Fruit fly (Drosophila melanogaster) whole organism, prepupa: ENCODE data around the gene TTLL4A.

Source experiments
- Eip93F ChIP-seq: fragments of 200-800 bp; sonication (Bioruptor generic); optimal IDR thresholded peaks from 2 replicates; lab custom pipeline; 2016; ENCODE audit warnings: missing biosample characterization, mild to moderate bottlenecking, missing genetic modification characterization
- Gug ChIP-seq: fragments of 200-800 bp; sonication (Bioruptor generic); IDR thresholded peaks from 2 replicates; pipeline ENCODE4 v1.3.6; 2022; ENCODE audit warnings: missing biosample characterization, missing genetic modification characterization
- Hr39 ChIP-seq: fragments of 200-800 bp; sonication (Bioruptor generic); optimal IDR thresholded peaks from 2 replicates; lab custom pipeline; 2016; ENCODE audit warnings: missing biosample characterization, missing genetic modification characterization
- Sox102F ChIP-seq: fragments of 200-800 bp; sonication (Bioruptor generic); optimal IDR thresholded peaks from 2 replicates; lab custom pipeline; 2016; ENCODE audit warnings: missing biosample characterization, mild to moderate bottlenecking, missing genetic modification characterization

dm6 chr2L:10963979-10964378 lies 25.2 kb upstream of the TTLL4A start, which contains the start of gene dpr2:
- TF ChIP-seq Sox102F (GFP tag; lab: Kevin White, UChicago): no peak
- TF ChIP-seq Eip93F: no peak
- TF ChIP-seq Hr39: no peak
- no peak for TF ChIP-seq Gug (GFP tag; lab: Robert Waterston, UW)
